Worm (Caenorhabditis elegans) whole organism, L4 larva: ENCODE measurements around the gene aakg-1.

ENCODE experiments used
- R02D3.7 ChIP-seq: fragments of 150-350 bp; sonication (generic microtip); optimal IDR thresholded peaks from 3 replicates; lab custom pipeline; 2014; ENCODE audit warnings: missing biosample characterization, missing genetic modification characterization
- aly-2 ChIP-seq: sonication (generic microtip); optimal IDR thresholded peaks from 2 replicates; lab custom pipeline; 2018; ENCODE audit warnings: missing biosample characterization, missing genetic modification characterization
- lin-13 ChIP-seq: fragments of 150-350 bp; optimal IDR thresholded peaks from 2 replicates; lab custom pipeline; 2014; ENCODE audit warnings: missing biosample characterization, missing genetic modification reagents, missing genetic modification characterization
- lin-39 ChIP-seq: fragments of 150-350 bp; optimal IDR thresholded peaks from 2 replicates; lab custom pipeline; 2014; ENCODE audit warnings: missing biosample characterization, missing genetic modification reagents, missing genetic modification characterization
- mep-1 ChIP-seq: fragments of 150-350 bp; sonication (generic microtip); optimal IDR thresholded peaks from 3 replicates; lab custom pipeline; 2014; ENCODE audit warnings: missing biosample characterization, missing genetic modification characterization
- nhr-11 ChIP-seq: fragments of 150-350 bp; optimal IDR thresholded peaks from 2 replicates; lab custom pipeline; 2014; ENCODE audit warnings: missing biosample characterization, missing genetic modification characterization
- nhr-28 ChIP-seq: fragments of 150-350 bp; optimal IDR thresholded peaks from 2 replicates; lab custom pipeline; 2014; ENCODE audit warnings: missing biosample characterization, missing genetic modification characterization
- nhr-77 ChIP-seq: fragments of 150-350 bp; optimal IDR thresholded peaks from 2 replicates; lab custom pipeline; 2014; ENCODE audit warnings: missing biosample characterization, missing genetic modification characterization
- snpc-4 ChIP-seq: fragments of 150-350 bp; optimal IDR thresholded peaks from 2 replicates; lab custom pipeline; 2014; ENCODE audit warnings: missing biosample characterization, missing genetic modification characterization
- unc-62 ChIP-seq, 3 experiments: fragments of 150-350 bp in 1 of 3; sonication (generic microtip); optimal IDR thresholded peaks in 2 of 3; peaks in 1 of 3; 1 replicate in 1 of 3; 2 replicates in 2 of 3; lab custom pipeline; 2014 to 2017; ENCODE audit warnings: missing biosample characterization in 3 of 3, missing genetic modification characterization in 3 of 3, missing genetic modification reagents in 3 of 3, missing genotype in 1 of 3
- vab-7 ChIP-seq: fragments of 200-800 bp; sonication (Bioruptor generic); IDR thresholded peaks from 2 replicates; pipeline ENCODE4 v1.3.6; 2022; ENCODE audit warnings: missing genetic modification reagents, missing genetic modification characterization, missing compliant biosample characterization

DNA sequence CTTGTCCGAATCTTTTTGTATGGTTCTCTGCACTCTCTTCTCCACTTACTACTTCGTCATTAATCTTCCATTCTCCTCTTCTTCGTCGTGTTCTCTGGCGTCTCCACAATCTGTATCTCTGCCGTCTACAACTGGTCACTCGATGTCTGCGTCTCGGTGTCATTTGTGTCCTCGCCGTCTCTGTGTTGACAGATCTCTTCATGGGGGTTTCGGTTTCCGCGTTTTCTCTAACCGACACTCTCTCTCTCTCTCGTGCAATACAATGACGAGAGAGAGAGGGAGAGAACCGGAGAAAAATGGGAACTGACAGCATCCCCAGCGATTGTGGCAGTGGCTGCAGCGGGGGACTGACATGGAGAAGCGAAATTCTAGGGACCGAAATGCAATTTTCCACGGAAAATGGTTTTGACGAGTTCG is 37.3 kb upstream of the aakg-1 start:
- TF ChIP-seq lin-39, result peak; percentile 60
- TF ChIP-seq nhr-77 (tag; lab: Kevin White, UChicago), result peak; percentile 97
- TF ChIP-seq R02D3.7, result no peak
- TF ChIP-seq nhr-11 (tag; lab: Kevin White, UChicago), result peak; percentile 99
- TF ChIP-seq unc-62 (GFP tag; optimal IDR thresholded peaks at IDR 0.05 in 1 of 2; lab: Kevin White, UChicago), result peak; percentile 85 to 100
- TF ChIP-seq unc-62 (tag; optimal IDR thresholded peaks at IDR 0.05; lab: Kevin White, UChicago), result peak; percentile 99
- no peak for TF ChIP-seq aly-2 (tag; lab: Kevin White, UChicago)
- TF ChIP-seq lin-13 (GFP tag; lab: Kevin White, UChicago), result peak; percentile 96
- peak; percentile 43 for TF ChIP-seq snpc-4 (tag; lab: Kevin White, UChicago)
- peak; percentile 95 for TF ChIP-seq nhr-28 (tag; lab: Kevin White, UChicago)
- TF ChIP-seq mep-1 (tag; lab: Kevin White, UChicago), result peak; percentile 98
- TF ChIP-seq vab-7 (GFP tag; lab: Robert Waterston, UW), result peak; percentile 47
